Fruit fly (Drosophila melanogaster) whole organism, embryonic: Measurements from ENCODE around the gene CG17321.

Experiments used
- Awh ChIP-seq: fragments of 200-800 bp; sonication (Bioruptor generic); IDR thresholded peaks from 2 replicates; pipeline ENCODE4, ENCODE4 v1.3.6; 2022; ENCODE audit warnings: missing biosample characterization, missing genetic modification characterization
- Bgb ChIP-seq: fragments of 200-800 bp; sonication (Bioruptor generic); IDR thresholded peaks from 2 replicates; pipeline ENCODE4 v1.3.6; 2022; ENCODE audit warnings: missing biosample characterization, missing genetic modification characterization; ENCODE audit not compliant: partially characterized antibody
- CG11247 ChIP-seq: fragments of 200-800 bp; sonication (Bioruptor generic); IDR thresholded peaks from 2 replicates; pipeline ENCODE4 v1.3.6; 2022; ENCODE audit warnings: missing biosample characterization, missing genetic modification characterization
- CG11696 ChIP-seq: fragments of 200-800 bp; sonication (Bioruptor generic); IDR thresholded peaks from 2 replicates; pipeline ENCODE4 v1.3.6; 2022; ENCODE audit warnings: missing biosample characterization, missing genetic modification characterization
- CG12155 ChIP-seq: fragments of 200-800 bp; sonication (Bioruptor generic); optimal IDR thresholded peaks from 3 replicates; lab custom pipeline; 2016; ENCODE audit warnings: missing biosample characterization, missing genetic modification characterization
- CG1233 ChIP-seq: fragments of 200-800 bp; sonication (Bioruptor generic); optimal IDR thresholded peaks from 4 replicates; lab custom pipeline; 2018; ENCODE audit warnings: missing biosample characterization, mild to moderate bottlenecking, missing genetic modification characterization
- CG12744 ChIP-seq: fragments of 200-800 bp; sonication (Bioruptor generic); optimal IDR thresholded peaks from 2 replicates; lab custom pipeline; 2016; ENCODE audit warnings: missing biosample characterization, missing genetic modification characterization
- CG13296 ChIP-seq: fragments of 200-800 bp; sonication (Bioruptor generic); optimal IDR thresholded peaks from 3 replicates; lab custom pipeline; 2018; ENCODE audit warnings: missing biosample characterization, mild to moderate bottlenecking, missing genetic modification characterization
- CG15073 ChIP-seq: fragments of 200-800 bp; sonication (Bioruptor generic); optimal IDR thresholded peaks from 2 replicates; lab custom pipeline; 2016; ENCODE audit warnings: missing biosample characterization, missing genetic modification characterization
- CG15269 ChIP-seq: fragments of 200-800 bp; sonication (Bioruptor generic); optimal IDR thresholded peaks from 2 replicates; lab custom pipeline; 2018; ENCODE audit warnings: missing biosample characterization, mild to moderate bottlenecking, missing genetic modification characterization, moderate library complexity
- CG16779 ChIP-seq: fragments of 200-800 bp; sonication (Bioruptor generic); IDR thresholded peaks from 2 replicates; pipeline ENCODE4 v1.3.6; 2022; ENCODE audit warnings: missing biosample characterization, missing genetic modification characterization
- CG2199 ChIP-seq: fragments of 200-800 bp; sonication (Bioruptor generic); IDR thresholded peaks from 3 replicates; pipeline ENCODE4 v1.3.6; 2022; ENCODE audit warnings: missing biosample characterization, missing genetic modification characterization
- CG32532 ChIP-seq: fragments of 200-800 bp; sonication (Bioruptor generic); IDR thresholded peaks from 2 replicates; pipeline ENCODE4 v1.3.6; 2022; ENCODE audit warnings: missing biosample characterization, missing genetic modification characterization
- CG3847 ChIP-seq: fragments of 200-800 bp; sonication (Bioruptor generic); IDR thresholded peaks from 2 replicates; pipeline ENCODE4 v1.3.6; 2022; ENCODE audit warnings: missing biosample characterization, missing genetic modification characterization
- CG4360 ChIP-seq: fragments of 200-800 bp; sonication (Bioruptor generic); IDR thresholded peaks from 2 replicates; pipeline ENCODE4 v1.3.6; 2022; ENCODE audit warnings: missing biosample characterization, missing genetic modification characterization
- CG5953 ChIP-seq: fragments of 200-800 bp; sonication (Bioruptor generic); IDR thresholded peaks from 2 replicates; pipeline ENCODE4 v1.3.6; 2022; ENCODE audit warnings: missing biosample characterization, missing genetic modification characterization
- CG6175 ChIP-seq: fragments of 200-800 bp; sonication (Bioruptor generic); IDR thresholded peaks from 3 replicates; pipeline ENCODE4 v1.3.6; 2022; ENCODE audit warnings: missing biosample characterization, missing genetic modification characterization
- CG7839 ChIP-seq: fragments of 200-800 bp; sonication (Bioruptor generic); optimal IDR thresholded peaks from 3 replicates; lab custom pipeline; 2018; ENCODE audit warnings: missing biosample characterization, mild to moderate bottlenecking, missing genetic modification characterization, moderate library complexity
- CG8765 ChIP-seq: fragments of 200-800 bp; sonication (Bioruptor generic); IDR thresholded peaks from 2 replicates; pipeline ENCODE4 v1.3.6; 2022; ENCODE audit warnings: missing biosample characterization, missing genetic modification characterization
- CG8944 ChIP-seq: fragments of 200-800 bp; sonication (Bioruptor generic); optimal IDR thresholded peaks from 3 replicates; lab custom pipeline; 2016; ENCODE audit warnings: missing biosample characterization, missing genetic modification characterization
- Camta ChIP-seq: fragments of 200-800 bp; sonication (Bioruptor generic); optimal IDR thresholded peaks from 2 replicates; lab custom pipeline; 2016; ENCODE audit warnings: missing biosample characterization, missing genetic modification characterization
- CkIIα-i1 ChIP-seq: fragments of 200-800 bp; sonication (Bioruptor generic); IDR thresholded peaks from 2 replicates; pipeline ENCODE4 v1.3.6; 2022; ENCODE audit warnings: missing biosample characterization, missing genetic modification characterization
- D ChIP-seq, 2 experiments: fragments of 200-800 bp in 1 of 2; fragments of >200 bp in 1 of 2; sonication (Bioruptor generic) in 1 of 2; optimal IDR thresholded peaks; 2 replicates in 1 of 2; 3 replicates in 1 of 2; lab custom pipeline; 2017; ENCODE audit warnings: mild to moderate bottlenecking in 1 of 2, missing biosample characterization in 1 of 2, missing genetic modification characterization in 1 of 2, missing genetic modification reagents in 1 of 2
- Dfd ChIP-seq, 2 experiments: fragments of >200 bp; optimal IDR thresholded peaks; 2 replicates each; lab custom pipeline; 2017; ENCODE audit warnings: missing biosample characterization in 2 of 2, missing genetic modification characterization in 2 of 2
- Ets65A ChIP-seq: fragments of 200-800 bp; sonication (Bioruptor generic); peaks from one replicate; lab custom pipeline; 2016; ENCODE audit warnings: missing biosample characterization, missing genetic modification characterization
- Fer2 ChIP-seq: fragments of 200-800 bp; sonication (Bioruptor generic); optimal IDR thresholded peaks from 2 replicates; lab custom pipeline; 2018; ENCODE audit warnings: missing biosample characterization, mild to moderate bottlenecking, missing genetic modification characterization, moderate library complexity
- Gug ChIP-seq: fragments of 200-800 bp; sonication (Bioruptor generic); IDR thresholded peaks from 4 replicates; pipeline ENCODE4 v1.3.6; 2022; ENCODE audit warnings: missing biosample characterization, missing genetic modification characterization
- Hmx ChIP-seq: fragments of 200-800 bp; sonication (Bioruptor generic); optimal IDR thresholded peaks from 2 replicates; lab custom pipeline; 2016; ENCODE audit warnings: missing biosample characterization, missing genetic modification characterization
- Hr78 ChIP-seq, 2 experiments: fragments of 200-800 bp in 1 of 2; fragments of >200 bp in 1 of 2; sonication (Bioruptor generic) in 1 of 2; optimal IDR thresholded peaks; 2 replicates each; lab custom pipeline; 2017 to 2019; ENCODE audit warnings: missing biosample characterization in 2 of 2, missing genetic modification characterization in 2 of 2, mild to moderate bottlenecking in 1 of 2, moderate library complexity in 1 of 2
- Spps ChIP-seq: fragments of 200-800 bp; sonication (Bioruptor generic); optimal IDR thresholded peaks from 2 replicates; lab custom pipeline; 2018; ENCODE audit warnings: missing biosample characterization, mild to moderate bottlenecking, missing genetic modification characterization
- Sry-β ChIP-seq: fragments of 200-800 bp; sonication (Bioruptor generic); optimal IDR thresholded peaks from 2 replicates; lab custom pipeline; 2018; ENCODE audit warnings: missing biosample characterization, mild to moderate bottlenecking, missing genetic modification characterization, moderate library complexity
- TFAM ChIP-seq: fragments of 200-800 bp; sonication (Bioruptor generic); optimal IDR thresholded peaks from 2 replicates; lab custom pipeline; 2017; ENCODE audit warnings: missing biosample characterization, missing genetic modification characterization, inconsistent platforms
- Tbp ChIP-seq: fragments of >200 bp; optimal IDR thresholded peaks from 2 replicates; lab custom pipeline; 2018; ENCODE audit warnings: missing biosample characterization, missing genetic modification characterization
- ap ChIP-seq: fragments of 200-800 bp; sonication (Bioruptor generic); IDR thresholded peaks from 2 replicates; pipeline ENCODE4 v1.3.6; 2022; ENCODE audit warnings: missing biosample characterization, missing genetic modification characterization
- bbx ChIP-seq: fragments of 200-800 bp; sonication (Bioruptor generic); IDR thresholded peaks from 2 replicates; pipeline ENCODE4 v1.3.6; 2022; ENCODE audit warnings: missing biosample characterization, missing genetic modification characterization; ENCODE audit not compliant: partially characterized antibody
- btn ChIP-seq: fragments of 200-800 bp; sonication (Bioruptor generic); optimal IDR thresholded peaks from 2 replicates; lab custom pipeline; 2016; ENCODE audit warnings: missing biosample characterization, missing genetic modification characterization
- dpn ChIP-seq, 2 experiments: fragments of 200-800 bp; sonication (Bioruptor generic); optimal IDR thresholded peaks; 3 replicates each; lab custom pipeline; 2016; ENCODE audit warnings: missing biosample characterization in 2 of 2, missing genetic modification characterization in 2 of 2
- ems ChIP-seq: fragments of 200-800 bp; sonication (Bioruptor generic); optimal IDR thresholded peaks from 3 replicates; lab custom pipeline; 2016; ENCODE audit warnings: missing biosample characterization, missing genetic modification characterization
- gsb ChIP-seq: fragments of 200-800 bp; sonication (Bioruptor generic); IDR thresholded peaks from 2 replicates; pipeline ENCODE4 v1.3.6; 2022; ENCODE audit warnings: missing biosample characterization, missing genetic modification characterization
- ind ChIP-seq: fragments of 200-800 bp; sonication (Bioruptor generic); optimal IDR thresholded peaks from 3 replicates; lab custom pipeline; 2016; ENCODE audit warnings: missing biosample characterization, missing genetic modification characterization
- jigr1 ChIP-seq: fragments of 200-800 bp; sonication (Bioruptor generic); IDR thresholded peaks from 3 replicates; pipeline ENCODE4 v1.3.6; 2022; ENCODE audit warnings: missing biosample characterization, missing genetic modification characterization
- kay ChIP-seq: fragments of 200-800 bp; sonication (Bioruptor generic); optimal IDR thresholded peaks from 2 replicates; lab custom pipeline; 2016; ENCODE audit warnings: missing biosample characterization, missing genetic modification characterization
- lbe ChIP-seq: fragments of 200-800 bp; sonication (Bioruptor generic); optimal IDR thresholded peaks from 2 replicates; lab custom pipeline; 2016; ENCODE audit warnings: missing biosample characterization, mild to moderate bottlenecking, missing genetic modification characterization
- lov ChIP-seq, 2 experiments: fragments of 200-800 bp in 1 of 2; fragments of >200 bp in 1 of 2; sonication (Bioruptor generic) in 1 of 2; IDR thresholded peaks in 1 of 2; optimal IDR thresholded peaks in 1 of 2; 2 replicates in 1 of 2; 3 replicates in 1 of 2; pipeline versions ENCODE4 v1.3.6 to Lab custom; 2017 to 2022; ENCODE audit warnings: missing biosample characterization in 1 of 2, missing genetic modification characterization in 1 of 2
- pan ChIP-seq, 4 experiments: fragments of >200 bp in 3 of 4; fragments of 200-800 bp in 1 of 4; sonication (Bioruptor generic) in 1 of 4; optimal IDR thresholded peaks in 3 of 4; IDR thresholded peaks in 1 of 4; 2 replicates each; pipeline versions ENCODE4 v1.3.6 to Lab custom; 2017 to 2022; ENCODE audit warnings: missing biosample characterization in 2 of 4, missing genetic modification characterization in 2 of 4, mixed read lengths in 1 of 4
- shn ChIP-seq: fragments of 200-800 bp; sonication (Bioruptor generic); optimal IDR thresholded peaks from 3 replicates; lab custom pipeline; 2016; ENCODE audit warnings: missing biosample characterization, missing genetic modification characterization
- tll ChIP-seq, 2 experiments: fragments of 200-800 bp in 1 of 2; fragments of >200 bp in 1 of 2; sonication (Bioruptor generic) in 1 of 2; optimal IDR thresholded peaks; 2 replicates each; lab custom pipeline; 2017 to 2019; ENCODE audit warnings: missing biosample characterization in 2 of 2, missing genetic modification characterization in 2 of 2, mild to moderate bottlenecking in 1 of 2, moderate library complexity in 1 of 2
- usp ChIP-seq: fragments of >200 bp; optimal IDR thresholded peaks from 2 replicates; lab custom pipeline; 2017; ENCODE audit warnings: missing biosample characterization, missing genetic modification characterization
- wek ChIP-seq: fragments of 200-800 bp; sonication (Bioruptor generic); optimal IDR thresholded peaks from 3 replicates; lab custom pipeline; 2018; ENCODE audit warnings: missing biosample characterization, mild to moderate bottlenecking, missing genetic modification characterization, moderate library complexity
- yki ChIP-seq: fragments of >200 bp; optimal IDR thresholded peaks from 3 replicates; lab custom pipeline; 2018

The CG17321 gene

DNA sequence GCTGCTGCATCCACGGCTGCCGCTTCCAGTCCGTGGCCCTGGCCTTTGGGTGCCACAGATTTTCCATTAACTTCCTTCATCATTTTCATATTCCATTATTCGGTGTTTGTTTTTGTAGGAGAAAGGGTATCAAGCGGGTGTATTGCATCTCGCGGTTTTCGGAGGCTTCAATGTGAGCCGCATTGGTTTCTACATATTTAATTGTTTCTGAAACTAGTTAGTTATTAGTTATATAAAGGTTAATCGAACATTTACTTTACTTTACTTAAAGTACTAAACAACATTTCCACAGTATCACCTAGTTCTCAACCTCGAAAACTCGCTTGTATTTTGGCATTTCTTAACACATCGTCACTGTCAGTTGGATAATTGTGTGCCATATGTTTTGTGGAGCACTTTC is 54.9 kb downstream of the CG17321 start (continued):
- peak; percentile 21 to 41 for TF ChIP-seq dpn (GFP tag; optimal IDR thresholded peaks at IDR 0.05; lab: Kevin White, UChicago)
- peak; percentile 62 for TF ChIP-seq CG7839
- no peak for TF ChIP-seq ems (GFP tag; lab: Kevin White, UChicago)
- TF ChIP-seq Dfd (GFP tag; optimal IDR thresholded peaks at IDR 0.05; lab: Kevin White, UChicago) = no peak
- TF ChIP-seq CG11247 (GFP tag; lab: Robert Waterston, UW) = no peak
- no peak for TF ChIP-seq yki (lab: Kevin White, UChicago)
- TF ChIP-seq CG1233 (GFP tag; lab: Kevin White, UChicago) = no peak
- 0 out of 2 replicates have a peak, but pooled peaks have one; percentile 22 for TF ChIP-seq CG8765
- TF ChIP-seq CG12155 = no peak
- no peak for TF ChIP-seq CG11696
- peak; percentile 37; the same call in 1 of the 2 replicates for TF ChIP-seq CG4360 (GFP tag; lab: Robert Waterston, UW)
- TF ChIP-seq Camta (GFP tag; lab: Kevin White, UChicago) = peak; percentile 31
- TF ChIP-seq Ets65A (GFP tag; lab: Kevin White, UChicago) = peak; percentile 90
- TF ChIP-seq Awh (GFP tag; lab: Robert Waterston, UW) = peak; percentile 57
- no peak for TF ChIP-seq ap
- no peak for TF ChIP-seq CG15269
- no peak for TF ChIP-seq usp
- TF ChIP-seq Gug (GFP tag; lab: Robert Waterston, UW) = peak; percentile 57; the same call in 2 of the 4 replicates
- no peak for TF ChIP-seq CG13296
- TF ChIP-seq kay (GFP tag; lab: Kevin White, UChicago) = no peak
- peak; percentile 24 for TF ChIP-seq shn
- TF ChIP-seq Sry-β = peak; percentile 17
- no peak for TF ChIP-seq Fer2 (tag; lab: Kevin White, UChicago)
- peak; percentile 57 for TF ChIP-seq Spps
- no peak for TF ChIP-seq CG6175 (GFP tag; lab: Robert Waterston, UW)
- TF ChIP-seq CG5953 = no peak
- no peak for TF ChIP-seq tll (GFP tag; optimal IDR thresholded peaks at IDR 0.05; lab: Kevin White, UChicago)
- no peak for TF ChIP-seq lov (optimal IDR thresholded peaks at IDR 0.05; lab: Kevin White, UChicago)
- TF ChIP-seq lov (GFP tag; IDR thresholded peaks at IDR 0.05; lab: Robert Waterston, UW) = 0 out of 3 replicates have a peak, but pooled peaks have one; percentile 32
- TF ChIP-seq Tbp (GFP tag; lab: Kevin White, UChicago) = no peak
- TF ChIP-seq CG12744 (GFP tag; lab: Kevin White, UChicago) = no peak
- TF ChIP-seq btn (GFP tag; lab: Kevin White, UChicago) = no peak
- TF ChIP-seq CG3847 (GFP tag; lab: Robert Waterston, UW) = no peak
- no peak for TF ChIP-seq CG16779 (GFP tag; lab: Robert Waterston, UW)
- peak; percentile 3 for TF ChIP-seq CG15073
- TF ChIP-seq pan (optimal IDR thresholded peaks at IDR 0.05; lab: Kevin White, UChicago) = no peak
- TF ChIP-seq pan (GFP tag; optimal IDR thresholded peaks at IDR 0.05 in 1 of 2, IDR thresholded peaks at IDR 0.05 in 1 of 2) = peak in 1 of 2 experiments; percentile 6
- peak; percentile 49 for TF ChIP-seq CG8944 (GFP tag; lab: Kevin White, UChicago)
- TF ChIP-seq Hmx (GFP tag; lab: Kevin White, UChicago) = no peak
- TF ChIP-seq bbx = no peak
- no peak for TF ChIP-seq CkIIα-i1 (GFP tag; lab: Robert Waterston, UW)
- no peak for TF ChIP-seq TFAM (GFP tag; lab: Kevin White, UChicago)
- no peak for TF ChIP-seq CG2199 (GFP tag; lab: Robert Waterston, UW)
- no peak for TF ChIP-seq D (optimal IDR thresholded peaks at IDR 0.05; lab: Kevin White, UChicago)
- peak; percentile 49 for TF ChIP-seq D (GFP tag; optimal IDR thresholded peaks at IDR 0.05; lab: Kevin White, UChicago)
- no peak for TF ChIP-seq gsb (GFP tag; lab: Robert Waterston, UW)
- TF ChIP-seq wek = no peak
- no peak for TF ChIP-seq Hr78 (GFP tag; optimal IDR thresholded peaks at IDR 0.05; lab: Kevin White, UChicago)
- peak; percentile 4; the same call in 1 of the 2 replicates for TF ChIP-seq CG32532 (GFP tag; lab: Robert Waterston, UW)
- no peak for TF ChIP-seq jigr1 (GFP tag; lab: Robert Waterston, UW)
- no peak for TF ChIP-seq Bgb (GFP tag; lab: Robert Waterston, UW)
- no peak for TF ChIP-seq lbe (GFP tag; lab: Kevin White, UChicago)
- peak; percentile 14 for TF ChIP-seq ind
